Fruit fly (Drosophila melanogaster): ENCODE results near the gene spi.

Gene spi

dm6 chr2L:19542268-19542773 is 34.8 kb downstream of the spi start (continued):
- TF ChIP-seq prd (optimal IDR thresholded peaks at IDR 0.05) (no peak), prd (GFP tag; IDR thresholded peaks at IDR 0.05) (no peak), CG2129 (GFP tag; IDR thresholded peaks at IDR 0.05; ENCODE audit: partially characterized antibody) (peak; percentile 62), CG7271 (tag; optimal IDR thresholded peaks at IDR 0.05) (no peak), emc (GFP tag; optimal IDR thresholded peaks at IDR 0.05) (no peak), Usf (GFP tag; optimal IDR thresholded peaks at IDR 0.05) (no peak), CG12104 (GFP tag; optimal IDR thresholded peaks at IDR 0.05) (no peak), stwl (tag; optimal IDR thresholded peaks at IDR 0.05) (peak; percentile 96), CG10979 (tag; optimal IDR thresholded peaks at IDR 0.05) (no peak), usp (GFP tag; optimal IDR thresholded peaks at IDR 0.05) (no peak), CG10654 (GFP tag; optimal IDR thresholded peaks at IDR 0.05) (no peak), CG11085 (GFP tag; IDR thresholded peaks at IDR 0.05) (no peak), D (optimal IDR thresholded peaks at IDR 0.05) (no peak), D (GFP tag; optimal IDR thresholded peaks at IDR 0.05) (no peak), Hr39 (optimal IDR thresholded peaks at IDR 0.05) (no peak), CG4617 (GFP tag; optimal IDR thresholded peaks at IDR 0.05; ENCODE audit: borderline replicate concordance) (peak; percentile 2), CG14050 (GFP tag; IDR thresholded peaks at IDR 0.05) (no peak), Dad (GFP tag; optimal IDR thresholded peaks at IDR 0.05) (no peak), CG16779 (GFP tag; IDR thresholded peaks at IDR 0.05) (no peak), sens-2 (GFP tag; IDR thresholded peaks at IDR 0.05) (no peak), CG10147 (GFP tag; optimal IDR thresholded peaks at IDR 0.05) (no peak), Ravus (GFP tag; IDR thresholded peaks at IDR 0.05) (no peak), NfI (GFP tag; optimal IDR thresholded peaks at IDR 0.05) (no peak), CG43689 (GFP tag; IDR thresholded peaks at IDR 0.05) (no peak), vvl (GFP tag; IDR thresholded peaks at IDR 0.05) (peak; percentile 22; the same call in 1 of the 2 replicates), sug (tag; optimal IDR thresholded peaks at IDR 0.05) (no peak), fd102C (GFP tag; optimal IDR thresholded peaks at IDR 0.05) (no peak), Jarid2 (GFP tag; optimal IDR thresholded peaks at IDR 0.05) (peak; percentile 1), insv (GFP tag; optimal IDR thresholded peaks at IDR 0.05) (no peak), CG34376 (GFP tag; optimal IDR thresholded peaks at IDR 0.05) (peak; percentile 30), CG12659 (GFP tag; optimal IDR thresholded peaks at IDR 0.05) (peak; percentile 77), CG1024 (GFP tag; IDR thresholded peaks at IDR 0.05) (no peak), bigmax (GFP tag; optimal IDR thresholded peaks at IDR 0.05) (no peak), CG12391 (tag; optimal IDR thresholded peaks at IDR 0.05) (no peak), Hmx (GFP tag; optimal IDR thresholded peaks at IDR 0.05) (no peak), CG17328 (GFP tag; IDR thresholded peaks at IDR 0.05) (no peak), CG34224 (GFP tag; IDR thresholded peaks at IDR 0.05; ENCODE audit: partially characterized antibody) (peak; percentile 96), run (tag; optimal IDR thresholded peaks at IDR 0.05) (no peak), CG17385 (GFP tag; optimal IDR thresholded peaks at IDR 0.05) (no peak), sqz (GFP tag; optimal IDR thresholded peaks at IDR 0.05) (no peak), ab (GFP tag; optimal IDR thresholded peaks at IDR 0.05) (no peak), D19B (GFP tag; optimal IDR thresholded peaks at IDR 0.05) (no peak), CG10431 (GFP tag; optimal IDR thresholded peaks at IDR 0.05) (no peak), mirr (GFP tag; optimal IDR thresholded peaks at IDR 0.05) (no peak), CG8290 (GFP tag; optimal IDR thresholded peaks at IDR 0.05) (no peak), CG8290 (tag; optimal IDR thresholded peaks at IDR 0.05) (peak in 1 of 2 experiments; percentile 48), ERR (GFP tag; optimal IDR thresholded peaks at IDR 0.05) (no peak), CG1832 (GFP tag; optimal IDR thresholded peaks at IDR 0.05) (no peak), CG3065 (GFP tag; optimal IDR thresholded peaks at IDR 0.05) (no peak), gcm2 (GFP tag; optimal IDR thresholded peaks at IDR 0.05) (no peak), YL-1 (GFP tag; optimal IDR thresholded peaks at IDR 0.05) (peak; percentile 78), danr (GFP tag; IDR thresholded peaks at IDR 0.05) (no peak), CG3995 (GFP tag; optimal IDR thresholded peaks at IDR 0.05) (peak; percentile 99)
